Worm (Caenorhabditis elegans) whole organism, late embryonic: ENCODE data around the gene F23F1.5.

Experiments
- ama-1 ChIP-seq: fragments of 150-350 bp; optimal IDR thresholded peaks from 2 replicates; lab custom pipeline; 2014
- ceh-22 ChIP-seq: sonication (generic microtip); optimal IDR thresholded peaks from 2 replicates; lab custom pipeline; 2017; ENCODE audit warnings: missing biosample characterization, missing genetic modification characterization

DNA sequence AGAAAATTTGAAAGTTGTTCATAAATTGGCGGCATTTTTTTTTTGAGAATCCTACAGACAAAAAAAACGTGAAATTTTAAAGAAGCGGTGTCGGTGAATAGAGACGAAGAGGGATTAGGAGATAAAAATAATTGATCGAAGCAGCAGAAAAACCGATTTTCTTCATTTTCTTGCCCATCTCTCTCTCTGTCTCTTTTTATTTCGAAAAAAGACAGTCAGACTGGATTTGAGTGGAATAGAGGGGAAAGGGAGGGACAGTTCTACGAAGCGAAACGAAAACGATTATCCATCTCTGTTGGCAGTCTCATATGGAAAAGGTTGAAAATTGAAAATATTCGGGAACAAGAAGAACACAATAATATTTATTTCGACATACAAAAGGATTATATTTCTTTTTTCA is 1.8 kb downstream of the F23F1.5 start:
- TF ChIP-seq ama-1: no peak
- TF ChIP-seq ceh-22 (tag; lab: Kevin White, UChicago): no peak
